Fruit fly (Drosophila melanogaster) whole organism, embryonic: ENCODE measurements around the gene CG31178.

ENCODE experiments used
- Ada2b ChIP-seq: fragments of 200-800 bp; sonication (Bioruptor generic); IDR thresholded peaks from 2 replicates; pipeline ENCODE4 v1.3.6; 2022; ENCODE audit warnings: missing biosample characterization, missing genetic modification characterization
- Bgb ChIP-seq: fragments of 200-800 bp; sonication (Bioruptor generic); IDR thresholded peaks from 2 replicates; pipeline ENCODE4 v1.3.6; 2022; ENCODE audit warnings: missing biosample characterization, missing genetic modification characterization; ENCODE audit not compliant: partially characterized antibody
- BtbVII ChIP-seq: fragments of 200-800 bp; sonication (Bioruptor generic); optimal IDR thresholded peaks from 3 replicates; lab custom pipeline; 2017; ENCODE audit warnings: missing biosample characterization, mild to moderate bottlenecking, missing genetic modification characterization
- Bteb2 ChIP-seq: fragments of 200-800 bp; sonication (Bioruptor generic); optimal IDR thresholded peaks from 2 replicates; lab custom pipeline; 2016; ENCODE audit warnings: missing biosample characterization, missing genetic modification characterization
- CG10979 ChIP-seq: fragments of 200-800 bp; sonication (Bioruptor generic); optimal IDR thresholded peaks from 2 replicates; lab custom pipeline; 2018; ENCODE audit warnings: missing biosample characterization, mild to moderate bottlenecking, missing genetic modification characterization, moderate library complexity
- CG11456 ChIP-seq: fragments of 200-800 bp; sonication (Bioruptor generic); IDR thresholded peaks from 3 replicates; pipeline ENCODE4 v1.3.6; 2022; ENCODE audit warnings: missing biosample characterization, missing genetic modification characterization
- CG12219 ChIP-seq: fragments of 200-800 bp; sonication (Bioruptor generic); optimal IDR thresholded peaks from 3 replicates; lab custom pipeline; 2018; ENCODE audit warnings: missing biosample characterization, mild to moderate bottlenecking, missing genetic modification characterization
- CG12299 ChIP-seq: fragments of 200-800 bp; sonication (Bioruptor generic); optimal IDR thresholded peaks from 2 replicates; lab custom pipeline; 2018; ENCODE audit warnings: missing biosample characterization, mild to moderate bottlenecking, missing genetic modification characterization
- CG13287 ChIP-seq: fragments of 200-800 bp; sonication (Bioruptor generic); IDR thresholded peaks from 2 replicates; pipeline ENCODE4 v1.3.6; 2022; ENCODE audit warnings: missing biosample characterization, missing genetic modification characterization; ENCODE audit not compliant: partially characterized antibody
- CG17359 ChIP-seq: fragments of 200-800 bp; sonication (Bioruptor generic); optimal IDR thresholded peaks from 3 replicates; lab custom pipeline; 2018; ENCODE audit warnings: missing biosample characterization, mild to moderate bottlenecking, missing genetic modification characterization, moderate library complexity
- CG17385 ChIP-seq: fragments of 200-800 bp; sonication (Bioruptor generic); optimal IDR thresholded peaks from 3 replicates; lab custom pipeline; 2018; ENCODE audit warnings: missing biosample characterization, mild to moderate bottlenecking, missing genetic modification characterization
- CG1792 ChIP-seq: fragments of 200-800 bp; sonication (Bioruptor generic); optimal IDR thresholded peaks from 2 replicates; lab custom pipeline; 2016; ENCODE audit warnings: missing biosample characterization, missing genetic modification characterization
- CG18599 ChIP-seq: fragments of 200-800 bp; sonication (Bioruptor generic); optimal IDR thresholded peaks from 3 replicates; lab custom pipeline; 2017; ENCODE audit warnings: missing biosample characterization, missing genetic modification characterization, mild to moderate bottlenecking, moderate library complexity, missing genetic modification reagents
- CG33213 ChIP-seq: fragments of 200-800 bp; sonication (Bioruptor generic); optimal IDR thresholded peaks from 3 replicates; lab custom pipeline; 2016; ENCODE audit warnings: missing biosample characterization, missing genetic modification characterization
- CG3407 ChIP-seq: fragments of 200-800 bp; sonication (Bioruptor generic); optimal IDR thresholded peaks from 2 replicates; lab custom pipeline; 2018; ENCODE audit warnings: missing biosample characterization, mild to moderate bottlenecking, missing genetic modification characterization
- CG34422 ChIP-seq: fragments of 200-800 bp; sonication (Bioruptor generic); IDR thresholded peaks from 3 replicates; pipeline ENCODE4 v1.3.6; 2022; ENCODE audit warnings: missing biosample characterization, missing genetic modification characterization
- CG3838 ChIP-seq: fragments of 200-800 bp; sonication (Bioruptor generic); optimal IDR thresholded peaks from 3 replicates; lab custom pipeline; 2016; ENCODE audit warnings: missing biosample characterization, missing genetic modification characterization
- CG7963 ChIP-seq: fragments of 200-800 bp; sonication (Bioruptor generic); IDR thresholded peaks from 3 replicates; pipeline ENCODE4 v1.3.6; 2022; ENCODE audit warnings: missing biosample characterization, missing genetic modification characterization; ENCODE audit not compliant: partially characterized antibody
- CG8281 ChIP-seq: fragments of 200-800 bp; sonication (Bioruptor generic); optimal IDR thresholded peaks from 2 replicates; lab custom pipeline; 2018; ENCODE audit warnings: missing biosample characterization, mild to moderate bottlenecking, missing genetic modification characterization, moderate library complexity
- CG8290 ChIP-seq, 3 experiments: fragments of 200-800 bp; sonication (Bioruptor generic); optimal IDR thresholded peaks; 2 replicates each; lab custom pipeline; 2016 to 2019; ENCODE audit warnings: missing biosample characterization in 3 of 3, missing genetic modification characterization in 3 of 3, mild to moderate bottlenecking in 2 of 3, moderate library complexity in 1 of 3
- CG8924 ChIP-seq: fragments of 200-800 bp; optimal IDR thresholded peaks from 3 replicates; lab custom pipeline; 2019; ENCODE audit warnings: missing biosample characterization, mild to moderate bottlenecking, missing genetic modification characterization, moderate library complexity
- CG8944 ChIP-seq: fragments of 200-800 bp; sonication (Bioruptor generic); optimal IDR thresholded peaks from 3 replicates; lab custom pipeline; 2016; ENCODE audit warnings: missing biosample characterization, missing genetic modification characterization
- CG9215 ChIP-seq: fragments of 200-800 bp; sonication (Bioruptor generic); IDR thresholded peaks from 2 replicates; pipeline ENCODE4 v1.3.6; 2022; ENCODE audit warnings: missing biosample characterization, missing genetic modification characterization
- CG9437 ChIP-seq: fragments of 200-800 bp; sonication (Bioruptor generic); optimal IDR thresholded peaks from 2 replicates; lab custom pipeline; 2018; ENCODE audit warnings: missing biosample characterization, mild to moderate bottlenecking, missing genetic modification characterization
- CG9797 ChIP-seq: fragments of 200-800 bp; sonication (Bioruptor generic); optimal IDR thresholded peaks from 3 replicates; lab custom pipeline; 2018; ENCODE audit warnings: missing biosample characterization, mild to moderate bottlenecking, missing genetic modification characterization
- Camta ChIP-seq: fragments of 200-800 bp; sonication (Bioruptor generic); optimal IDR thresholded peaks from 2 replicates; lab custom pipeline; 2016; ENCODE audit warnings: missing biosample characterization, missing genetic modification characterization
- D ChIP-seq, 2 experiments: fragments of 200-800 bp in 1 of 2; fragments of >200 bp in 1 of 2; sonication (Bioruptor generic) in 1 of 2; optimal IDR thresholded peaks; 2 replicates in 1 of 2; 3 replicates in 1 of 2; lab custom pipeline; 2017; ENCODE audit warnings: mild to moderate bottlenecking in 1 of 2, missing biosample characterization in 1 of 2, missing genetic modification characterization in 1 of 2, missing genetic modification reagents in 1 of 2
- GATAe ChIP-seq: fragments of 200-800 bp; sonication (Bioruptor generic); conservative IDR thresholded peaks from 2 replicates; pipeline ENCODE4 v1.3.6; 2022; ENCODE audit warnings: missing biosample characterization, missing genetic modification characterization
- Med ChIP-seq: fragments of 200-800 bp; sonication (Bioruptor generic); peaks from one replicate; lab custom pipeline; 2016; ENCODE audit warnings: missing biosample characterization, missing genetic modification characterization, mild to moderate bottlenecking, inconsistent platforms, moderate library complexity
- Nf-YB ChIP-seq: fragments of 200-800 bp; sonication (Bioruptor generic); optimal IDR thresholded peaks from 3 replicates; lab custom pipeline; 2019; ENCODE audit warnings: missing biosample characterization, mild to moderate bottlenecking, missing genetic modification characterization, moderate library complexity
- Pdp1 ChIP-seq, 2 experiments: fragments of 200-800 bp; sonication (Bioruptor generic); optimal IDR thresholded peaks; 3 replicates each; lab custom pipeline; 2016; ENCODE audit warnings: missing biosample characterization in 2 of 2, missing genetic modification characterization in 2 of 2, mild to moderate bottlenecking in 1 of 2, moderate library complexity in 1 of 2
- Six4 ChIP-seq: fragments of 200-800 bp; sonication (Bioruptor generic); optimal IDR thresholded peaks from 2 replicates; lab custom pipeline; 2016; ENCODE audit warnings: missing biosample characterization, missing genetic modification characterization
- TFAM ChIP-seq: fragments of 200-800 bp; sonication (Bioruptor generic); optimal IDR thresholded peaks from 2 replicates; lab custom pipeline; 2017; ENCODE audit warnings: missing biosample characterization, missing genetic modification characterization, inconsistent platforms
- Usf ChIP-seq: fragments of 200-800 bp; sonication (Bioruptor generic); optimal IDR thresholded peaks from 2 replicates; lab custom pipeline; 2017; ENCODE audit warnings: missing genotype, missing biosample characterization, missing genetic modification characterization
- al ChIP-seq: fragments of 200-800 bp; sonication (Bioruptor generic); IDR thresholded peaks from 2 replicates; pipeline ENCODE4 v1.3.6; 2022; ENCODE audit warnings: missing biosample characterization, missing genetic modification characterization
- dimm ChIP-seq: fragments of 200-800 bp; sonication (Bioruptor generic); IDR thresholded peaks from 2 replicates; pipeline ENCODE4 v1.3.6; 2022; ENCODE audit warnings: missing biosample characterization, missing genetic modification characterization
- dm ChIP-seq: fragments of 200-800 bp; sonication (Bioruptor generic); optimal IDR thresholded peaks from 3 replicates; lab custom pipeline; 2016; ENCODE audit warnings: missing biosample characterization, missing genetic modification characterization
- her ChIP-seq: fragments of 200-800 bp; sonication (Bioruptor generic); optimal IDR thresholded peaks from 2 replicates; lab custom pipeline; 2016; ENCODE audit warnings: missing biosample characterization, missing genetic modification characterization
- lab ChIP-seq: fragments of 200-800 bp; sonication (Bioruptor generic); optimal IDR thresholded peaks from 3 replicates; lab custom pipeline; 2017; ENCODE audit warnings: missing biosample characterization, missing genetic modification characterization, mild to moderate bottlenecking, moderate library complexity, missing genetic modification reagents
- maf-S ChIP-seq: fragments of 200-800 bp; sonication (Bioruptor generic); optimal IDR thresholded peaks from 2 replicates; lab custom pipeline; 2016; ENCODE audit warnings: missing biosample characterization, missing genetic modification characterization
- nmo ChIP-seq: fragments of 200-800 bp; sonication (Bioruptor generic); optimal IDR thresholded peaks from 2 replicates; lab custom pipeline; 2018; ENCODE audit warnings: missing biosample characterization, mild to moderate bottlenecking, missing genetic modification characterization, moderate library complexity
- pan ChIP-seq, 4 experiments: fragments of >200 bp in 3 of 4; fragments of 200-800 bp in 1 of 4; sonication (Bioruptor generic) in 1 of 4; optimal IDR thresholded peaks in 3 of 4; IDR thresholded peaks in 1 of 4; 2 replicates each; pipeline versions ENCODE4 v1.3.6 to Lab custom; 2017 to 2022; ENCODE audit warnings: missing biosample characterization in 2 of 4, missing genetic modification characterization in 2 of 4, mixed read lengths in 1 of 4
- peb ChIP-seq: fragments of 200-800 bp; sonication (Bioruptor generic); IDR thresholded peaks from 2 replicates; pipeline ENCODE4 v1.3.6; 2022; ENCODE audit warnings: missing biosample characterization, missing genetic modification characterization
- pho ChIP-seq: fragments of 200-800 bp; sonication (Bioruptor generic); optimal IDR thresholded peaks from 2 replicates; lab custom pipeline; 2016; ENCODE audit warnings: missing biosample characterization, missing genetic modification characterization
- slbo ChIP-seq: fragments of 200-800 bp; sonication (Bioruptor generic); IDR thresholded peaks from 2 replicates; pipeline ENCODE4 v1.3.6; 2022; ENCODE audit warnings: missing biosample characterization, missing genetic modification characterization
- slp2 ChIP-seq: fragments of 200-800 bp; sonication (Bioruptor generic); optimal IDR thresholded peaks from 2 replicates; lab custom pipeline; 2016; ENCODE audit warnings: missing biosample characterization, missing genetic modification characterization
- tap ChIP-seq: fragments of 200-800 bp; optimal IDR thresholded peaks from 3 replicates; lab custom pipeline; 2019; ENCODE audit warnings: missing biosample characterization, mild to moderate bottlenecking, missing genetic modification characterization, moderate library complexity
- tin ChIP-seq: fragments of 200-800 bp; sonication (Bioruptor generic); optimal IDR thresholded peaks from 3 replicates; lab custom pipeline; 2016; ENCODE audit warnings: missing biosample characterization, missing genetic modification characterization
- tio ChIP-seq: fragments of 200-800 bp; sonication (Bioruptor generic); optimal IDR thresholded peaks from 2 replicates; lab custom pipeline; 2017; ENCODE audit warnings: missing biosample characterization, missing genetic modification characterization, inconsistent platforms

Gene CG31178

dm6 chr3R:21871348-21871940, 2.1 kb upstream of the CG31178 start (continued):
- no peak for TF ChIP-seq CG8290 (GFP tag; optimal IDR thresholded peaks at IDR 0.05; lab: Kevin White, UChicago)
- TF ChIP-seq CG8290 (tag; optimal IDR thresholded peaks at IDR 0.05; lab: Kevin White, UChicago) = peak in 1 of 2 experiments; percentile 7
- TF ChIP-seq peb (GFP tag; lab: Robert Waterston, UW) = no peak
- no peak for TF ChIP-seq CG12299 (tag; lab: Kevin White, UChicago)
- TF ChIP-seq CG10979 (tag; lab: Kevin White, UChicago) = no peak
- no peak for TF ChIP-seq D (optimal IDR thresholded peaks at IDR 0.05; lab: Kevin White, UChicago)
- no peak for TF ChIP-seq D (GFP tag; optimal IDR thresholded peaks at IDR 0.05; lab: Kevin White, UChicago)
- no peak for TF ChIP-seq CG1792 (GFP tag; lab: Kevin White, UChicago)
- no peak for TF ChIP-seq Ada2b (GFP tag; lab: Robert Waterston, UW)
- TF ChIP-seq CG3407 (GFP tag; lab: Kevin White, UChicago) = no peak
- no peak for TF ChIP-seq Camta
- no peak for TF ChIP-seq slp2 (GFP tag; lab: Kevin White, UChicago)
- TF ChIP-seq pho = no peak
- no peak for TF ChIP-seq CG9797 (GFP tag; lab: Kevin White, UChicago)
- no peak for TF ChIP-seq CG7963
- no peak for TF ChIP-seq pan (optimal IDR thresholded peaks at IDR 0.05; lab: Kevin White, UChicago)
- no peak for TF ChIP-seq pan (GFP tag; optimal IDR thresholded peaks at IDR 0.05 in 1 of 2, IDR thresholded peaks at IDR 0.05 in 1 of 2)
- peak; percentile 9 for TF ChIP-seq CG17385 (GFP tag; lab: Kevin White, UChicago)
- TF ChIP-seq maf-S (GFP tag; lab: Kevin White, UChicago) = no peak
- TF ChIP-seq CG17359 (tag; lab: Kevin White, UChicago) = no peak
- no peak for TF ChIP-seq TFAM (GFP tag; lab: Kevin White, UChicago)
- TF ChIP-seq slbo = no peak
- no peak for TF ChIP-seq CG8944 (GFP tag; lab: Kevin White, UChicago)
- TF ChIP-seq Nf-YB (GFP tag; lab: Kevin White, UChicago) = no peak
- TF ChIP-seq Bgb (GFP tag; lab: Robert Waterston, UW) = no peak
- TF ChIP-seq al (GFP tag; lab: Robert Waterston, UW) = no peak
- no peak for TF ChIP-seq CG33213
- TF ChIP-seq BtbVII (GFP tag; lab: Kevin White, UChicago) = no peak
- TF ChIP-seq tio = no peak
- TF ChIP-seq Bteb2 (GFP tag; lab: Kevin White, UChicago) = no peak
- TF ChIP-seq dm (GFP tag; lab: Kevin White, UChicago) = no peak
- no peak for TF ChIP-seq CG11456 (GFP tag; lab: Robert Waterston, UW)
- no peak for TF ChIP-seq CG18599 (GFP tag; lab: Kevin White, UChicago)
- peak; percentile 36 for TF ChIP-seq Med (GFP tag; lab: Kevin White, UChicago)
- TF ChIP-seq dimm (GFP tag; lab: Robert Waterston, UW) = no peak
- TF ChIP-seq CG34422 (GFP tag; lab: Robert Waterston, UW) = no peak
- TF ChIP-seq CG12219 = no peak
- TF ChIP-seq tin (GFP tag; lab: Kevin White, UChicago) = no peak
- no peak for TF ChIP-seq CG3838 (GFP tag; lab: Kevin White, UChicago)
- TF ChIP-seq lab (GFP tag; lab: Kevin White, UChicago) = peak; percentile 18
- TF ChIP-seq CG8924 (tag; lab: Kevin White, UChicago) = no peak
- TF ChIP-seq Six4 (GFP tag; lab: Kevin White, UChicago) = no peak
- no peak for TF ChIP-seq tap (tag; lab: Kevin White, UChicago)
- no peak for TF ChIP-seq CG13287 (GFP tag; lab: Robert Waterston, UW)
- TF ChIP-seq her (GFP tag; lab: Kevin White, UChicago) = no peak
- TF ChIP-seq nmo (GFP tag; lab: Kevin White, UChicago) = no peak
- no peak for TF ChIP-seq CG9215 (GFP tag; lab: Robert Waterston, UW)
- peak in 1 of 2 experiments; percentile 76 for TF ChIP-seq Pdp1 (GFP tag; optimal IDR thresholded peaks at IDR 0.05; lab: Kevin White, UChicago)
- peak; percentile 61 for TF ChIP-seq GATAe (GFP tag; lab: Robert Waterston, UW)
- TF ChIP-seq Usf = no peak
- TF ChIP-seq CG8281 = no peak
- no peak for TF ChIP-seq CG9437 (GFP tag; lab: Kevin White, UChicago)
